Worm (Caenorhabditis elegans): ENCODE results near the gene F08H9.2.

DNA sequence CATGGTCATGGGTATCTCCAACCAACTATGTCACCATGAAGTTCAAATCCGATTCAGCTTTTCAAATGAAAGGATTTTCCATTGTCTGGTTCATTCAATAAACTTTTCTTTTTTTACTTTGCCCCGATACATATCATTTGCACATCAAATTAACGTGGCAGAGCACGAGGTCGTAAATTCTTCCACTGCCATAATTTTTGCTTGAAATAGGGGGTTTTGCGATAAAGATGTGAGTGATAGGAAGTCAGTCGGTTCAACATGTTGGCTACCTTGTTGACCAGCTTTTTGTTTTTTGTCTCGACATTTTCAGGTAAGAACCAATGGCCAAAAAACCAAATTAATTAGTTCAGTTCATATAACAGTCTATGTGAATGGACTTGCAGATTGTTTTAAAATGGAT is 16.2 kb downstream of the F08H9.2 start, which contains the start of gene clec-54:
- TF ChIP-seq ztf-11 (tag; optimal IDR thresholded peaks at IDR 0.05) (no peak), nhr-25 (tag; optimal IDR thresholded peaks at IDR 0.05) (no peak), lsy-2 (tag; optimal IDR thresholded peaks at IDR 0.05) (no peak), ama-1 (optimal IDR thresholded peaks at IDR 0.05) (no peak), R02D3.7 (tag; optimal IDR thresholded peaks at IDR 0.05) (no peak), unc-39 (tag; optimal IDR thresholded peaks at IDR 0.05) (no peak), elt-1 (tag; optimal IDR thresholded peaks at IDR 0.05) (no peak)

Measured in whole organism, L2 larva.